Worm (Caenorhabditis elegans): ENCODE data around the gene daf-36.

The daf-36 gene

ce11 chrV:10225610-10226009, at the start of gene daf-36:
TSS of gene daf-36 (minus strand) at chrV:10225710.
- no peak for TF ChIP-seq pax-3 (tag; optimal IDR thresholded peaks at IDR 0.05)
- TF ChIP-seq irx-1 (tag; optimal IDR thresholded peaks at IDR 0.05), result no peak
- TF ChIP-seq egl-27 (tag; optimal IDR thresholded peaks at IDR 0.05), result no peak
- no peak for TF ChIP-seq ets-5 (GFP tag; IDR thresholded peaks at IDR 0.05)
- no peak for TF ChIP-seq nhr-76 (tag; optimal IDR thresholded peaks at IDR 0.05)
- no peak for TF ChIP-seq grh-1 (GFP tag; IDR thresholded peaks at IDR 0.05)
- TF ChIP-seq snpc-4 (tag; optimal IDR thresholded peaks at IDR 0.05), result no peak
- TF ChIP-seq sup-37 (GFP tag; optimal IDR thresholded peaks at IDR 0.05), result no peak
- no peak for TF ChIP-seq fkh-10 (GFP tag; optimal IDR thresholded peaks at IDR 0.05)
- no peak for TF ChIP-seq unc-98 (GFP tag; IDR thresholded peaks at IDR 0.05)
- TF ChIP-seq lin-13 (GFP tag; optimal IDR thresholded peaks at IDR 0.05), result no peak

ce11 chrV:10273837-10274236, 48.3 kb upstream of the daf-36 start:
- TF ChIP-seq pax-3 (tag; optimal IDR thresholded peaks at IDR 0.05) (peak; percentile 21), fkh-4 (tag; optimal IDR thresholded peaks at IDR 0.05; ENCODE audit: borderline replicate concordance) (no peak), unc-86 (tag; optimal IDR thresholded peaks at IDR 0.05) (peak; percentile 46), lir-3 (tag; optimal IDR thresholded peaks at IDR 0.05; ENCODE audit: poor library complexity) (no peak), jun-1 (tag; optimal IDR thresholded peaks at IDR 0.05) (peak; percentile 33), xbp-1 (tag; optimal IDR thresholded peaks at IDR 0.05) (peak; percentile 8), lin-14 (GFP tag; optimal IDR thresholded peaks at IDR 0.05) (peak; percentile 86), snu-23 (GFP tag; optimal IDR thresholded peaks at IDR 0.05) (peak; percentile 29), ceh-88 (GFP tag; IDR thresholded peaks at IDR 0.05) (no peak), egl-13 (tag; optimal IDR thresholded peaks at IDR 0.05) (peak; percentile 45), ces-1 (GFP tag; optimal IDR thresholded peaks at IDR 0.05) (no peak), C16A3.4 (tag; optimal IDR thresholded peaks at IDR 0.05) (no peak), unc-98 (GFP tag; IDR thresholded peaks at IDR 0.05) (no peak), efl-1 (optimal IDR thresholded peaks at IDR 0.05) (peak; percentile 35 to 41), efl-1 (GFP tag; optimal IDR thresholded peaks at IDR 0.05 in 1 of 2) (no peak), skn-1 (tag; optimal IDR thresholded peaks at IDR 0.05) (peak; percentile 44), nhr-237 (tag; optimal IDR thresholded peaks at IDR 0.05) (no peak), tbx-2 (tag; optimal IDR thresholded peaks at IDR 0.05) (peak; percentile 59), ztf-4 (tag; optimal IDR thresholded peaks at IDR 0.05) (peak; percentile 1), nhr-85 (tag) (no peak), lin-35 (GFP tag; optimal IDR thresholded peaks at IDR 0.05) (peak in 1 of 2 experiments; percentile 42), mep-1 (tag; optimal IDR thresholded peaks at IDR 0.05) (peak; percentile 15), mab-9 (GFP tag; IDR thresholded peaks at IDR 0.05) (0 out of 2 replicates have a peak, but pooled peaks have one; percentile 44), fkh-8 (tag; optimal IDR thresholded peaks at IDR 0.05) (peak; percentile 79), zip-4 (GFP tag; optimal IDR thresholded peaks at IDR 0.05) (no peak), irx-1 (tag; optimal IDR thresholded peaks at IDR 0.05) (peak; percentile 32), nhr-47 (tag; optimal IDR thresholded peaks at IDR 0.05) (peak; percentile 56), mdl-1 (tag; optimal IDR thresholded peaks at IDR 0.05) (no peak), zag-1 (tag; optimal IDR thresholded peaks at IDR 0.05) (peak; percentile 53), ceh-82 (tag; optimal IDR thresholded peaks at IDR 0.05) (peak; percentile 29 to 73 (median 46)), isw-1 (GFP tag; IDR thresholded peaks at IDR 0.05) (no peak; the same call in none of the 2 replicates), grh-1 (GFP tag; IDR thresholded peaks at IDR 0.05) (no peak), hlh-4 (tag; optimal IDR thresholded peaks at IDR 0.05) (no peak), ama-1 (optimal IDR thresholded peaks at IDR 0.05) (no peak), rnt-1 (tag; optimal IDR thresholded peaks at IDR 0.05) (no peak), efl-3 (GFP tag; optimal IDR thresholded peaks at IDR 0.05) (no peak), lsy-2 (tag; optimal IDR thresholded peaks at IDR 0.05) (peak; percentile 6 to 57), swsn-7 (tag; optimal IDR thresholded peaks at IDR 0.05) (peak; percentile 60), pag-3 (tag; optimal IDR thresholded peaks at IDR 0.05; ENCODE audit: borderline replicate concordance, insufficient read depth) (no peak), fkh-10 (GFP tag; optimal IDR thresholded peaks at IDR 0.05) (peak; percentile 80), dpl-1 (GFP tag; optimal IDR thresholded peaks at IDR 0.05) (peak in 1 of 3 experiments; percentile 0), nhr-71 (tag; optimal IDR thresholded peaks at IDR 0.05) (peak; percentile 56), F16B12.6 (tag; optimal IDR thresholded peaks at IDR 0.05) (no peak)

All from whole organism, L1 larva.